Fruit fly (Drosophila melanogaster) whole organism, wandering third instar larva: ENCODE results near the gene CG31267.

Source experiments
- CG9705 ChIP-seq: fragments of 200-800 bp; sonication (Bioruptor generic); optimal IDR thresholded peaks from 2 replicates; lab custom pipeline; 2018; ENCODE audit warnings: missing biosample characterization, mild to moderate bottlenecking, missing genetic modification characterization
- Dfd ChIP-seq: fragments of >200 bp; optimal IDR thresholded peaks from 2 replicates; lab custom pipeline; 2017; ENCODE audit warnings: missing biosample characterization, missing genetic modification characterization
- OdsH ChIP-seq: fragments of 200-800 bp; sonication (Bioruptor generic); optimal IDR thresholded peaks from 2 replicates; lab custom pipeline; 2016; ENCODE audit warnings: missing biosample characterization, mild to moderate bottlenecking, missing genetic modification characterization
- dsf ChIP-seq: sonication (Bioruptor generic); optimal IDR thresholded peaks from 2 replicates; lab custom pipeline; 2016; ENCODE audit warnings: missing biosample characterization, missing genetic modification characterization, borderline replicate concordance
- ey ChIP-seq: fragments of 200-800 bp; sonication (Bioruptor generic); optimal IDR thresholded peaks from 2 replicates; lab custom pipeline; 2016; ENCODE audit warnings: missing biosample characterization, missing genetic modification characterization
- jim ChIP-seq: fragments of 175-275, 200-325 bp; sonication (Bioruptor generic); optimal IDR thresholded peaks from 2 replicates; lab custom pipeline; 2016; ENCODE audit warnings: missing biosample characterization, mild to moderate bottlenecking, missing genetic modification characterization
- pan ChIP-seq: fragments of >200 bp; optimal IDR thresholded peaks from 2 replicates; lab custom pipeline; 2017
- psq ChIP-seq: fragments of 200-800 bp; sonication (Bioruptor generic); optimal IDR thresholded peaks from 3 replicates; lab custom pipeline; 2017; ENCODE audit warnings: missing biosample characterization, mild to moderate bottlenecking, missing genetic modification characterization, moderate library complexity
- tai ChIP-seq: sonication (Bioruptor generic); optimal IDR thresholded peaks from 2 replicates; lab custom pipeline; 2016; ENCODE audit warnings: missing biosample characterization, missing genetic modification characterization
- usp ChIP-seq: fragments of >200 bp; optimal IDR thresholded peaks from 2 replicates; lab custom pipeline; 2017; ENCODE audit warnings: missing biosample characterization, missing genetic modification characterization
- woc ChIP-seq: sonication (Bioruptor generic); optimal IDR thresholded peaks from 2 replicates; lab custom pipeline; 2016; ENCODE audit warnings: missing biosample characterization, mild to moderate bottlenecking, missing genetic modification characterization

dm6 chr3R:17116231-17116630 lies 17.8 kb upstream of the CG31267 start:
- peak; percentile 2 for TF ChIP-seq tai (GFP tag; lab: Kevin White, UChicago)
- no peak for TF ChIP-seq CG9705 (GFP tag; lab: Kevin White, UChicago)
- TF ChIP-seq jim, result no peak
- peak; percentile 8 for TF ChIP-seq woc (GFP tag; lab: Kevin White, UChicago)
- TF ChIP-seq psq (GFP tag; lab: Kevin White, UChicago), result no peak
- no peak for TF ChIP-seq usp (GFP tag; lab: Kevin White, UChicago)
- TF ChIP-seq dsf (GFP tag; lab: Kevin White, UChicago), result no peak
- no peak for TF ChIP-seq pan (lab: Kevin White, UChicago)
- peak; percentile 62 for TF ChIP-seq ey (GFP tag; lab: Kevin White, UChicago)
- no peak for TF ChIP-seq Dfd (GFP tag; lab: Kevin White, UChicago)
- TF ChIP-seq OdsH (GFP tag; lab: Kevin White, UChicago), result peak; percentile 28
